Fruit fly (Drosophila melanogaster) whole organism, embryonic: ENCODE data around the gene CG3517.

Experiments used
- Aef1 ChIP-seq: fragments of 200-800 bp; sonication (Bioruptor generic); IDR thresholded peaks from 3 replicates; pipeline ENCODE4 v1.3.6; 2022; ENCODE audit warnings: missing biosample characterization, missing genetic modification characterization
- BEAF-32 ChIP-seq: fragments of 200-800 bp; sonication (Bioruptor generic); optimal IDR thresholded peaks from 3 replicates; lab custom pipeline; 2017; ENCODE audit warnings: missing biosample characterization, missing genetic modification characterization, mild to moderate bottlenecking, moderate library complexity, missing genetic modification reagents
- Bdp1 ChIP-seq: fragments of 200-800 bp; sonication (Bioruptor generic); optimal IDR thresholded peaks from 3 replicates; lab custom pipeline; 2016; ENCODE audit warnings: missing biosample characterization, missing genetic modification characterization
- BtbVII ChIP-seq: fragments of 200-800 bp; sonication (Bioruptor generic); optimal IDR thresholded peaks from 3 replicates; lab custom pipeline; 2017; ENCODE audit warnings: missing biosample characterization, mild to moderate bottlenecking, missing genetic modification characterization
- CG11093 ChIP-seq: fragments of 200-800 bp; sonication (Bioruptor generic); IDR thresholded peaks from 3 replicates; pipeline ENCODE4 v1.3.6; 2022; ENCODE audit warnings: missing biosample characterization, missing genetic modification characterization
- CG11247 ChIP-seq: fragments of 200-800 bp; sonication (Bioruptor generic); IDR thresholded peaks from 2 replicates; pipeline ENCODE4 v1.3.6; 2022; ENCODE audit warnings: missing biosample characterization, missing genetic modification characterization
- CG11560 ChIP-seq: fragments of 200-800 bp; sonication (Bioruptor generic); IDR thresholded peaks from 3 replicates; pipeline ENCODE4 v1.3.6; 2022; ENCODE audit warnings: missing biosample characterization, missing genetic modification characterization
- CG13424 ChIP-seq: fragments of 200-800 bp; sonication (Bioruptor generic); optimal IDR thresholded peaks from 2 replicates; lab custom pipeline; 2019; ENCODE audit warnings: missing biosample characterization, mild to moderate bottlenecking, missing genetic modification characterization, moderate library complexity
- CG14710 ChIP-seq: fragments of 200-800 bp; sonication (Bioruptor generic); optimal IDR thresholded peaks from 3 replicates; lab custom pipeline; 2019; ENCODE audit warnings: missing biosample characterization, mild to moderate bottlenecking, missing genetic modification characterization, moderate library complexity
- CG15269 ChIP-seq: fragments of 200-800 bp; sonication (Bioruptor generic); optimal IDR thresholded peaks from 2 replicates; lab custom pipeline; 2018; ENCODE audit warnings: missing biosample characterization, mild to moderate bottlenecking, missing genetic modification characterization, moderate library complexity
- CG17568 ChIP-seq: fragments of 200-800 bp; sonication (Bioruptor generic); optimal IDR thresholded peaks from 2 replicates; lab custom pipeline; 2018; ENCODE audit warnings: missing biosample characterization, mild to moderate bottlenecking, missing genetic modification characterization, moderate library complexity
- CG18599 ChIP-seq: fragments of 200-800 bp; sonication (Bioruptor generic); optimal IDR thresholded peaks from 3 replicates; lab custom pipeline; 2017; ENCODE audit warnings: missing biosample characterization, missing genetic modification characterization, mild to moderate bottlenecking, moderate library complexity, missing genetic modification reagents
- CG42726 ChIP-seq: fragments of 200-800 bp; sonication (Bioruptor generic); IDR thresholded peaks from 2 replicates; pipeline ENCODE4 v1.3.6; 2022; ENCODE audit warnings: missing biosample characterization, missing genetic modification characterization; ENCODE audit not compliant: partially characterized antibody
- CG43689 ChIP-seq: fragments of 200-800 bp; sonication (Bioruptor generic); IDR thresholded peaks from 2 replicates; pipeline ENCODE4 v1.3.6; 2022; ENCODE audit warnings: missing biosample characterization, missing genetic modification characterization
- CG6175 ChIP-seq: fragments of 200-800 bp; sonication (Bioruptor generic); IDR thresholded peaks from 3 replicates; pipeline ENCODE4 v1.3.6; 2022; ENCODE audit warnings: missing biosample characterization, missing genetic modification characterization
- CG8924 ChIP-seq: fragments of 200-800 bp; optimal IDR thresholded peaks from 3 replicates; lab custom pipeline; 2019; ENCODE audit warnings: missing biosample characterization, mild to moderate bottlenecking, missing genetic modification characterization, moderate library complexity
- CG8944 ChIP-seq: fragments of 200-800 bp; sonication (Bioruptor generic); optimal IDR thresholded peaks from 3 replicates; lab custom pipeline; 2016; ENCODE audit warnings: missing biosample characterization, missing genetic modification characterization
- CrebB ChIP-seq: fragments of 200-800 bp; sonication (Bioruptor generic); optimal IDR thresholded peaks from 3 replicates; lab custom pipeline; 2018; ENCODE audit warnings: missing biosample characterization, mild to moderate bottlenecking, missing genetic modification characterization
- D ChIP-seq, 2 experiments: fragments of 200-800 bp in 1 of 2; fragments of >200 bp in 1 of 2; sonication (Bioruptor generic) in 1 of 2; optimal IDR thresholded peaks; 2 replicates in 1 of 2; 3 replicates in 1 of 2; lab custom pipeline; 2017; ENCODE audit warnings: mild to moderate bottlenecking in 1 of 2, missing biosample characterization in 1 of 2, missing genetic modification characterization in 1 of 2, missing genetic modification reagents in 1 of 2
- Doc3 ChIP-seq: fragments of 200-800 bp; sonication (Bioruptor generic); IDR thresholded peaks from 3 replicates; pipeline ENCODE4 v1.3.6; 2022; ENCODE audit warnings: missing biosample characterization, missing genetic modification characterization; ENCODE audit not compliant: partially characterized antibody
- E2f1 ChIP-seq: fragments of 200-800 bp; sonication (Bioruptor generic); IDR thresholded peaks from 2 replicates; pipeline ENCODE4 v1.3.6; 2022; ENCODE audit warnings: missing biosample characterization, missing genetic modification characterization
- ERR ChIP-seq: fragments of 200-800 bp; sonication (Bioruptor generic); optimal IDR thresholded peaks from 2 replicates; lab custom pipeline; 2016; ENCODE audit warnings: missing biosample characterization, missing genetic modification characterization
- Hand ChIP-seq: fragments of 200-800 bp; sonication (Bioruptor generic); optimal IDR thresholded peaks from 2 replicates; lab custom pipeline; 2017; ENCODE audit warnings: mild to moderate bottlenecking, missing biosample characterization, missing genetic modification reagents, missing genetic modification characterization
- Kr ChIP-seq: fragments of 200-800 bp; sonication (Bioruptor generic); optimal IDR thresholded peaks from 2 replicates; lab custom pipeline; 2017; ENCODE audit warnings: missing biosample characterization, mild to moderate bottlenecking, missing genetic modification characterization
- Lhr ChIP-seq: fragments of 200-800 bp; sonication (Bioruptor generic); optimal IDR thresholded peaks from 3 replicates; lab custom pipeline; 2017; ENCODE audit warnings: mild to moderate bottlenecking, missing biosample characterization, missing genetic modification reagents, missing genetic modification characterization
- Lpt ChIP-seq: fragments of >200 bp; optimal IDR thresholded peaks from 2 replicates; lab custom pipeline; 2018; ENCODE audit warnings: missing biosample characterization, missing genetic modification characterization
- Spps ChIP-seq: fragments of 200-800 bp; sonication (Bioruptor generic); optimal IDR thresholded peaks from 2 replicates; lab custom pipeline; 2018; ENCODE audit warnings: missing biosample characterization, mild to moderate bottlenecking, missing genetic modification characterization
- Ssrp ChIP-seq: fragments of 200-800 bp; sonication (Bioruptor generic); optimal IDR thresholded peaks from 2 replicates; lab custom pipeline; 2018; ENCODE audit warnings: missing biosample characterization, mild to moderate bottlenecking, missing genetic modification characterization, moderate library complexity
- Stat92E ChIP-seq, 3 experiments: fragments of >200 bp in 2 of 3; fragments of 200-800 bp in 1 of 3; sonication (Bioruptor generic) in 1 of 3; optimal IDR thresholded peaks; 2 replicates each; lab custom pipeline; 2017 to 2019; ENCODE audit warnings: missing biosample characterization in 3 of 3, missing genetic modification characterization in 3 of 3, mild to moderate bottlenecking in 1 of 3, moderate library complexity in 1 of 3
- chm ChIP-seq: fragments of 200-800 bp; sonication (Bioruptor generic); IDR thresholded peaks from 2 replicates; pipeline ENCODE4 v1.3.6; 2022; ENCODE audit warnings: missing biosample characterization, missing genetic modification characterization
- cwo ChIP-seq: fragments of 200-800 bp; sonication (Bioruptor generic); optimal IDR thresholded peaks from 3 replicates; lab custom pipeline; 2017; ENCODE audit warnings: missing biosample characterization, missing genetic modification characterization, mild to moderate bottlenecking, moderate library complexity, missing genetic modification reagents
- danr ChIP-seq: fragments of 200-800 bp; sonication (Bioruptor generic); IDR thresholded peaks from 2 replicates; pipeline ENCODE4 v1.3.6; 2022; ENCODE audit warnings: missing biosample characterization, missing genetic modification characterization
- dati ChIP-seq: fragments of 200-800 bp; sonication (Bioruptor generic); IDR thresholded peaks from 2 replicates; pipeline ENCODE4 v1.3.6; 2022; ENCODE audit warnings: missing biosample characterization, missing genetic modification characterization
- eyg ChIP-seq: fragments of 200-800 bp; sonication (Bioruptor generic); optimal IDR thresholded peaks from 3 replicates; lab custom pipeline; 2016; ENCODE audit warnings: missing biosample characterization, missing genetic modification characterization
- fd102C ChIP-seq: fragments of 200-800 bp; sonication (Bioruptor generic); optimal IDR thresholded peaks from 2 replicates; lab custom pipeline; 2018; ENCODE audit warnings: missing biosample characterization, mild to moderate bottlenecking, missing genetic modification characterization, moderate library complexity
- jumu ChIP-seq: fragments of 200-800 bp; sonication (Bioruptor generic); optimal IDR thresholded peaks from 3 replicates; lab custom pipeline; 2016; ENCODE audit warnings: missing biosample characterization, missing genetic modification characterization
- lola ChIP-seq, 3 experiments: fragments of >200 bp in 2 of 3; fragments of 200-800 bp in 1 of 3; sonication (Bioruptor generic) in 1 of 3; optimal IDR thresholded peaks; 2 replicates each; lab custom pipeline; 2017 to 2019; ENCODE audit warnings: missing biosample characterization in 3 of 3, missing genetic modification characterization in 3 of 3, mild to moderate bottlenecking in 1 of 3, moderate library complexity in 1 of 3
- mld ChIP-seq: fragments of 200-800 bp; sonication (Bioruptor generic); IDR thresholded peaks from 3 replicates; pipeline ENCODE4 v1.3.6; 2022; ENCODE audit warnings: missing biosample characterization, missing genetic modification characterization; ENCODE audit not compliant: partially characterized antibody
- oc ChIP-seq: fragments of 200-800 bp; sonication (Bioruptor generic); optimal IDR thresholded peaks from 2 replicates; lab custom pipeline; 2018; ENCODE audit warnings: missing biosample characterization, mild to moderate bottlenecking, missing genetic modification characterization, moderate library complexity
- otp ChIP-seq: fragments of 200-800 bp; sonication (Bioruptor generic); IDR thresholded peaks from 3 replicates; pipeline ENCODE4, ENCODE4 v1.3.6; 2022; ENCODE audit warnings: missing biosample characterization, missing genetic modification characterization
- pnt ChIP-seq: fragments of 200-800 bp; sonication (Bioruptor generic); optimal IDR thresholded peaks from 3 replicates; lab custom pipeline; 2016; ENCODE audit warnings: missing biosample characterization, missing genetic modification characterization
- psq ChIP-seq: fragments of 200-800 bp; sonication (Bioruptor generic); optimal IDR thresholded peaks from 2 replicates; lab custom pipeline; 2017; ENCODE audit warnings: missing biosample characterization, missing genetic modification characterization
- ranshi ChIP-seq: fragments of 200-800 bp; sonication (Bioruptor generic); IDR thresholded peaks from 2 replicates; pipeline ENCODE4 v1.3.6; 2022; ENCODE audit warnings: missing biosample characterization, missing genetic modification characterization
- salm ChIP-seq: fragments of 200-800 bp; sonication (Bioruptor generic); optimal IDR thresholded peaks from 2 replicates; lab custom pipeline; 2018; ENCODE audit warnings: missing biosample characterization, mild to moderate bottlenecking, missing genetic modification characterization
- sc ChIP-seq, 3 experiments: fragments of >200 bp in 2 of 3; fragments of 200-800 bp in 1 of 3; sonication (Bioruptor generic) in 1 of 3; optimal IDR thresholded peaks; 2 replicates in 2 of 3; 3 replicates in 1 of 3; lab custom pipeline; 2017; ENCODE audit warnings: mild to moderate bottlenecking in 1 of 3, missing biosample characterization in 1 of 3, missing genetic modification characterization in 1 of 3, missing genetic modification reagents in 1 of 3
- sd ChIP-seq: fragments of 200-800 bp; sonication (Bioruptor generic); optimal IDR thresholded peaks from 3 replicates; lab custom pipeline; 2018; ENCODE audit warnings: missing biosample characterization, mild to moderate bottlenecking, missing genetic modification characterization, moderate library complexity
- sob ChIP-seq: fragments of 200-800 bp; sonication (Bioruptor generic); IDR thresholded peaks from 2 replicates; pipeline ENCODE4 v1.3.6; 2022; ENCODE audit warnings: missing biosample characterization, missing genetic modification characterization
- ttk ChIP-seq: fragments of 200-800 bp; sonication (Bioruptor generic); IDR thresholded peaks from 2 replicates; pipeline ENCODE4 v2.1.2; 2022; ENCODE audit warnings: missing biosample characterization, missing genetic modification characterization
- wek ChIP-seq: fragments of 200-800 bp; sonication (Bioruptor generic); optimal IDR thresholded peaks from 3 replicates; lab custom pipeline; 2018; ENCODE audit warnings: missing biosample characterization, mild to moderate bottlenecking, missing genetic modification characterization, moderate library complexity

The CG3517 gene

dm6 chr3R:19472218-19472617 lies 47.2 kb upstream of the CG3517 start (continued):
- no peak for TF ChIP-seq CG43689
- TF ChIP-seq Spps (tag; lab: Kevin White, UChicago): peak; percentile 36
- peak; percentile 72; the same call in 2 of the 3 replicates for TF ChIP-seq CG6175 (GFP tag; lab: Robert Waterston, UW)
- TF ChIP-seq Doc3: no peak
- TF ChIP-seq CG11093: no peak
- no peak for TF ChIP-seq eyg (GFP tag; lab: Kevin White, UChicago)
- no peak for TF ChIP-seq Aef1 (GFP tag; lab: Robert Waterston, UW)
- TF ChIP-seq Hand (GFP tag; lab: Kevin White, UChicago): no peak
- TF ChIP-seq salm: peak; percentile 33
- no peak for TF ChIP-seq E2f1 (GFP tag; lab: Robert Waterston, UW)
- no peak for TF ChIP-seq cwo (GFP tag; lab: Kevin White, UChicago)
- peak; percentile 43 for TF ChIP-seq CG17568 (GFP tag; lab: Kevin White, UChicago)
- no peak for TF ChIP-seq CG42726 (GFP tag; lab: Robert Waterston, UW)
- peak; percentile 35 for TF ChIP-seq BtbVII (GFP tag; lab: Kevin White, UChicago)
- no peak for TF ChIP-seq mld (GFP tag; lab: Robert Waterston, UW)
- TF ChIP-seq dati: no peak
- TF ChIP-seq Stat92E (GFP tag; optimal IDR thresholded peaks at IDR 0.05; lab: Kevin White, UChicago): peak in 1 of 3 experiments; percentile 29
- TF ChIP-seq CG18599 (GFP tag; lab: Kevin White, UChicago): peak; percentile 20
- no peak for TF ChIP-seq ranshi
- TF ChIP-seq Kr (GFP tag; lab: Kevin White, UChicago): peak; percentile 63
- no peak for TF ChIP-seq Ssrp
- no peak for TF ChIP-seq D (optimal IDR thresholded peaks at IDR 0.05; lab: Kevin White, UChicago)
- TF ChIP-seq D (GFP tag; optimal IDR thresholded peaks at IDR 0.05; lab: Kevin White, UChicago): peak; percentile 62
- TF ChIP-seq Lpt (GFP tag; lab: Kevin White, UChicago): no peak
- TF ChIP-seq CG8924: no peak
- TF ChIP-seq CG8944 (GFP tag; lab: Kevin White, UChicago): no peak
- peak; percentile 59; the same call in 1 of the 2 replicates for TF ChIP-seq chm
- no peak for TF ChIP-seq BEAF-32 (GFP tag; lab: Kevin White, UChicago)
- no peak for TF ChIP-seq Lhr (GFP tag; lab: Kevin White, UChicago)
- no peak for TF ChIP-seq sob (GFP tag; lab: Robert Waterston, UW)
- no peak for TF ChIP-seq CG11560 (tag; lab: Robert Waterston, UW)
- peak; percentile 78 for TF ChIP-seq wek
- no peak for TF ChIP-seq jumu (GFP tag; lab: Kevin White, UChicago)
- no peak for TF ChIP-seq Bdp1 (GFP tag; lab: Kevin White, UChicago)
- TF ChIP-seq pnt (GFP tag; lab: Kevin White, UChicago): no peak
- TF ChIP-seq oc: no peak
- no peak for TF ChIP-seq CG11247 (GFP tag; lab: Robert Waterston, UW)
- TF ChIP-seq CG15269 (tag; lab: Kevin White, UChicago): no peak
- TF ChIP-seq ERR (GFP tag; lab: Kevin White, UChicago): no peak
- TF ChIP-seq danr (GFP tag; lab: Robert Waterston, UW): no peak
- TF ChIP-seq CrebB (tag; lab: Kevin White, UChicago): peak; percentile 56
- TF ChIP-seq CG13424: no peak
- TF ChIP-seq psq (GFP tag; lab: Kevin White, UChicago): no peak
- no peak for TF ChIP-seq sd
- no peak for TF ChIP-seq sc (optimal IDR thresholded peaks at IDR 0.05; lab: Kevin White, UChicago)
- TF ChIP-seq sc (GFP tag; optimal IDR thresholded peaks at IDR 0.05; lab: Kevin White, UChicago): peak; percentile 48
- TF ChIP-seq ttk (GFP tag; lab: Robert Waterston, UW): no peak; the same call in 1 of the 2 replicates
- peak; percentile 64 for TF ChIP-seq CG14710 (tag; lab: Kevin White, UChicago)
- peak; percentile 23 for TF ChIP-seq fd102C (GFP tag; lab: Kevin White, UChicago)
- 0 out of 3 replicates have a peak, but pooled peaks have one; percentile 54 for TF ChIP-seq otp
- TF ChIP-seq lola (GFP tag; optimal IDR thresholded peaks at IDR 0.05; lab: Kevin White, UChicago): peak in 1 of 3 experiments; percentile 42
